Fruit fly (Drosophila melanogaster) whole organism, embryonic: ENCODE measurements around the gene CG18747.

Experiments used
- CG10267 ChIP-seq: fragments of 200-800 bp; sonication (Bioruptor generic); optimal IDR thresholded peaks from 2 replicates; lab custom pipeline; 2018; ENCODE audit warnings: missing biosample characterization, mild to moderate bottlenecking, missing genetic modification characterization, moderate library complexity
- CG10959 ChIP-seq: fragments of 200-800 bp; sonication (Bioruptor generic); IDR thresholded peaks from 2 replicates; pipeline ENCODE4 v1.3.6; 2022; ENCODE audit warnings: missing biosample characterization, missing genetic modification characterization
- CG11247 ChIP-seq: fragments of 200-800 bp; sonication (Bioruptor generic); IDR thresholded peaks from 2 replicates; pipeline ENCODE4 v1.3.6; 2022; ENCODE audit warnings: missing biosample characterization, missing genetic modification characterization
- CG11504 ChIP-seq: fragments of 200-800 bp; sonication (Bioruptor generic); optimal IDR thresholded peaks from 3 replicates; lab custom pipeline; 2019; ENCODE audit warnings: missing biosample characterization, mild to moderate bottlenecking, missing genetic modification characterization, moderate library complexity
- CG12219 ChIP-seq: fragments of 200-800 bp; sonication (Bioruptor generic); optimal IDR thresholded peaks from 3 replicates; lab custom pipeline; 2018; ENCODE audit warnings: missing biosample characterization, mild to moderate bottlenecking, missing genetic modification characterization
- CG13123 ChIP-seq: fragments of 200-800 bp; sonication (Bioruptor generic); optimal IDR thresholded peaks from 2 replicates; lab custom pipeline; 2016; ENCODE audit warnings: missing biosample characterization, missing genetic modification characterization
- CG14441 ChIP-seq: fragments of 200-800 bp; sonication (Bioruptor generic); IDR thresholded peaks from 2 replicates; pipeline ENCODE4 v1.3.6; 2022; ENCODE audit warnings: missing biosample characterization, missing genetic modification characterization
- CG15514 ChIP-seq: fragments of 200-800 bp; sonication (Bioruptor generic); optimal IDR thresholded peaks from 3 replicates; lab custom pipeline; 2017; ENCODE audit warnings: missing biosample characterization, missing genetic modification characterization, mild to moderate bottlenecking, moderate library complexity, missing genetic modification reagents
- CG15601 ChIP-seq: fragments of 200-800 bp; sonication (Bioruptor generic); optimal IDR thresholded peaks from 3 replicates; lab custom pipeline; 2019; ENCODE audit warnings: missing biosample characterization, mild to moderate bottlenecking, missing genetic modification characterization, moderate library complexity
- CG17186 ChIP-seq: fragments of 200-800 bp; sonication (Bioruptor generic); optimal IDR thresholded peaks from 3 replicates; lab custom pipeline; 2017; ENCODE audit warnings: missing biosample characterization, missing genetic modification reagents, missing genetic modification characterization
- CG17359 ChIP-seq: fragments of 200-800 bp; sonication (Bioruptor generic); optimal IDR thresholded peaks from 3 replicates; lab custom pipeline; 2018; ENCODE audit warnings: missing biosample characterization, mild to moderate bottlenecking, missing genetic modification characterization, moderate library complexity
- CG17361 ChIP-seq: fragments of 200-800 bp; sonication (Bioruptor generic); IDR thresholded peaks from 3 replicates; pipeline ENCODE4 v1.3.6; 2022; ENCODE audit warnings: missing biosample characterization, missing genetic modification characterization
- CG17802 ChIP-seq: fragments of 200-800 bp; sonication (Bioruptor generic); optimal IDR thresholded peaks from 2 replicates; lab custom pipeline; 2018; ENCODE audit warnings: missing biosample characterization, mild to moderate bottlenecking, missing genetic modification characterization, moderate library complexity
- CG18011 ChIP-seq: fragments of 200-800 bp; sonication (Bioruptor generic); optimal IDR thresholded peaks from 2 replicates; lab custom pipeline; 2017; ENCODE audit warnings: missing biosample characterization, missing genetic modification characterization, mild to moderate bottlenecking, moderate library complexity, missing genotype
- CG31388 ChIP-seq: fragments of 200-800 bp; sonication (Bioruptor generic); optimal IDR thresholded peaks from 2 replicates; lab custom pipeline; 2016; ENCODE audit warnings: missing biosample characterization, missing genetic modification characterization
- CG33557 ChIP-seq: fragments of 200-800 bp; sonication (Bioruptor generic); optimal IDR thresholded peaks from 2 replicates; lab custom pipeline; 2019; ENCODE audit warnings: missing biosample characterization, mild to moderate bottlenecking, missing genetic modification characterization, moderate library complexity
- CG3407 ChIP-seq: fragments of 200-800 bp; sonication (Bioruptor generic); optimal IDR thresholded peaks from 2 replicates; lab custom pipeline; 2018; ENCODE audit warnings: missing biosample characterization, mild to moderate bottlenecking, missing genetic modification characterization
- CG34376 ChIP-seq: fragments of 200-800 bp; sonication (Bioruptor generic); optimal IDR thresholded peaks from 2 replicates; lab custom pipeline; 2018; ENCODE audit warnings: missing biosample characterization, mild to moderate bottlenecking, missing genetic modification characterization
- CG5180 ChIP-seq: fragments of 200-800 bp; sonication (Bioruptor generic); optimal IDR thresholded peaks from 3 replicates; lab custom pipeline; 2017; ENCODE audit warnings: missing biosample characterization, missing genetic modification characterization, mild to moderate bottlenecking, moderate library complexity, missing genetic modification reagents
- CG6765 ChIP-seq: fragments of 200-800 bp; sonication (Bioruptor generic); optimal IDR thresholded peaks from 3 replicates; lab custom pipeline; 2017; ENCODE audit warnings: missing biosample characterization, mild to moderate bottlenecking, missing genetic modification characterization
- CG7556 ChIP-seq: fragments of 200-800 bp; sonication (Bioruptor generic); optimal IDR thresholded peaks from 2 replicates; lab custom pipeline; 2017; ENCODE audit warnings: missing biosample characterization, mild to moderate bottlenecking, missing genetic modification characterization
- CG8765 ChIP-seq: fragments of 200-800 bp; sonication (Bioruptor generic); IDR thresholded peaks from 2 replicates; pipeline ENCODE4 v1.3.6; 2022; ENCODE audit warnings: missing biosample characterization, missing genetic modification characterization
- CTCF ChIP-seq: fragments of 200-800 bp; sonication (Bioruptor generic); optimal IDR thresholded peaks from 2 replicates; lab custom pipeline; 2017; ENCODE audit warnings: missing biosample characterization, mild to moderate bottlenecking, missing genetic modification characterization, moderate library complexity
- CrebB ChIP-seq: fragments of 200-800 bp; sonication (Bioruptor generic); optimal IDR thresholded peaks from 3 replicates; lab custom pipeline; 2018; ENCODE audit warnings: missing biosample characterization, mild to moderate bottlenecking, missing genetic modification characterization
- D19A ChIP-seq: fragments of 200-800 bp; optimal IDR thresholded peaks from 3 replicates; lab custom pipeline; 2019; ENCODE audit warnings: missing biosample characterization, mild to moderate bottlenecking, missing genetic modification characterization, moderate library complexity
- Dfd ChIP-seq, 2 experiments: fragments of >200 bp; optimal IDR thresholded peaks; 2 replicates each; lab custom pipeline; 2017; ENCODE audit warnings: missing biosample characterization in 2 of 2, missing genetic modification characterization in 2 of 2
- Doc2 ChIP-seq: fragments of 200-800 bp; sonication (Bioruptor generic); IDR thresholded peaks from 2 replicates; pipeline ENCODE4 v1.3.6; 2022; ENCODE audit warnings: missing biosample characterization, missing genetic modification characterization
- ERR ChIP-seq: fragments of 200-800 bp; sonication (Bioruptor generic); optimal IDR thresholded peaks from 2 replicates; lab custom pipeline; 2016; ENCODE audit warnings: missing biosample characterization, missing genetic modification characterization
- H15 ChIP-seq: fragments of 200-800 bp; sonication (Bioruptor generic); IDR thresholded peaks from 3 replicates; pipeline ENCODE4 v1.3.6; 2022; ENCODE audit warnings: missing biosample characterization, missing genetic modification characterization
- Mes4 ChIP-seq: fragments of 200-800 bp; sonication (Bioruptor generic); optimal IDR thresholded peaks from 2 replicates; lab custom pipeline; 2016; ENCODE audit warnings: missing biosample characterization, missing genetic modification characterization
- Optix ChIP-seq: fragments of 200-800 bp; sonication (Bioruptor generic); IDR thresholded peaks from 3 replicates; pipeline ENCODE4 v1.3.6; 2022; ENCODE audit warnings: missing biosample characterization, missing genetic modification characterization
- Ravus ChIP-seq: fragments of 200-800 bp; sonication (Bioruptor generic); IDR thresholded peaks from 2 replicates; pipeline ENCODE4 v1.3.6; 2022; ENCODE audit warnings: missing biosample characterization, missing genetic modification characterization
- Rx ChIP-seq: fragments of 200-800 bp; sonication (Bioruptor generic); IDR thresholded peaks from 2 replicates; pipeline ENCODE4 v1.3.6; 2022; ENCODE audit warnings: missing biosample characterization, missing genetic modification characterization
- Usf ChIP-seq: fragments of 200-800 bp; sonication (Bioruptor generic); optimal IDR thresholded peaks from 2 replicates; lab custom pipeline; 2017; ENCODE audit warnings: missing genotype, missing biosample characterization, missing genetic modification characterization
- Vsx1 ChIP-seq: fragments of 200-800 bp; sonication (Bioruptor generic); optimal IDR thresholded peaks from 2 replicates; lab custom pipeline; 2017; ENCODE audit warnings: missing biosample characterization, mild to moderate bottlenecking, missing genetic modification characterization, missing genetic modification reagents
- ab ChIP-seq: fragments of 200-800 bp; sonication (Bioruptor generic); optimal IDR thresholded peaks from 2 replicates; lab custom pipeline; 2016; ENCODE audit warnings: missing biosample characterization, missing genetic modification characterization
- dpn ChIP-seq, 2 experiments: fragments of 200-800 bp; sonication (Bioruptor generic); optimal IDR thresholded peaks; 3 replicates each; lab custom pipeline; 2016; ENCODE audit warnings: missing biosample characterization in 2 of 2, missing genetic modification characterization in 2 of 2
- exex ChIP-seq: fragments of 200-800 bp; sonication (Bioruptor generic); optimal IDR thresholded peaks from 4 replicates; lab custom pipeline; 2018; ENCODE audit warnings: missing biosample characterization, mild to moderate bottlenecking, missing genetic modification characterization, moderate library complexity
- fd3F ChIP-seq: fragments of 200-800 bp; sonication (Bioruptor generic); optimal IDR thresholded peaks from 2 replicates; lab custom pipeline; 2018; ENCODE audit warnings: missing biosample characterization, mild to moderate bottlenecking, missing genetic modification characterization, moderate library complexity
- fd96Cb ChIP-seq: fragments of 200-800 bp; sonication (Bioruptor generic); optimal IDR thresholded peaks from 2 replicates; lab custom pipeline; 2018; ENCODE audit warnings: missing biosample characterization, mild to moderate bottlenecking, missing genetic modification characterization, moderate library complexity
- luna ChIP-seq: fragments of 200-800 bp; sonication (Bioruptor generic); optimal IDR thresholded peaks from 2 replicates; lab custom pipeline; 2016; ENCODE audit warnings: missing biosample characterization, missing genetic modification characterization
- mirr ChIP-seq: fragments of 200-800 bp; sonication (Bioruptor generic); optimal IDR thresholded peaks from 3 replicates; lab custom pipeline; 2018; ENCODE audit warnings: missing biosample characterization, mild to moderate bottlenecking, missing genetic modification characterization
- nerfin-1 ChIP-seq: fragments of 200-800 bp; sonication (Bioruptor generic); optimal IDR thresholded peaks from 3 replicates; lab custom pipeline; 2019; ENCODE audit warnings: missing biosample characterization, mild to moderate bottlenecking, missing genetic modification characterization, moderate library complexity
- org-1 ChIP-seq: fragments of 200-800 bp; sonication (Bioruptor generic); optimal IDR thresholded peaks from 2 replicates; lab custom pipeline; 2017; ENCODE audit warnings: missing biosample characterization, missing genetic modification characterization
- p53 ChIP-seq: fragments of 200-800 bp; sonication (Bioruptor generic); optimal IDR thresholded peaks from 2 replicates; lab custom pipeline; 2016; ENCODE audit warnings: missing biosample characterization, missing genetic modification characterization
- row ChIP-seq: fragments of 200-800 bp; sonication (Bioruptor generic); IDR thresholded peaks from 3 replicates; pipeline ENCODE4 v1.3.6; 2022; ENCODE audit warnings: missing biosample characterization, missing genetic modification characterization
- salm ChIP-seq: fragments of 200-800 bp; sonication (Bioruptor generic); optimal IDR thresholded peaks from 2 replicates; lab custom pipeline; 2018; ENCODE audit warnings: missing biosample characterization, mild to moderate bottlenecking, missing genetic modification characterization
- stc ChIP-seq: fragments of 200-800 bp; sonication (Bioruptor generic); IDR thresholded peaks from 2 replicates; pipeline ENCODE4 v1.3.6; 2022; ENCODE audit warnings: missing biosample characterization, missing genetic modification characterization
- tll ChIP-seq, 2 experiments: fragments of 200-800 bp in 1 of 2; fragments of >200 bp in 1 of 2; sonication (Bioruptor generic) in 1 of 2; optimal IDR thresholded peaks; 2 replicates each; lab custom pipeline; 2017 to 2019; ENCODE audit warnings: missing biosample characterization in 2 of 2, missing genetic modification characterization in 2 of 2, mild to moderate bottlenecking in 1 of 2, moderate library complexity in 1 of 2
- wek ChIP-seq: fragments of 200-800 bp; sonication (Bioruptor generic); optimal IDR thresholded peaks from 3 replicates; lab custom pipeline; 2018; ENCODE audit warnings: missing biosample characterization, mild to moderate bottlenecking, missing genetic modification characterization, moderate library complexity
- wor ChIP-seq: fragments of 200-800 bp; sonication (Bioruptor generic); IDR thresholded peaks from 2 replicates; pipeline ENCODE4 v1.3.6; 2022; ENCODE audit warnings: missing biosample characterization, missing genetic modification characterization
- zen2 ChIP-seq: fragments of 200-800 bp; sonication (Bioruptor generic); IDR thresholded peaks from 3 replicates; pipeline ENCODE4 v1.3.6; 2022; ENCODE audit warnings: missing biosample characterization, missing genetic modification characterization; ENCODE audit not compliant: partially characterized antibody

The CG18747 gene

DNA sequence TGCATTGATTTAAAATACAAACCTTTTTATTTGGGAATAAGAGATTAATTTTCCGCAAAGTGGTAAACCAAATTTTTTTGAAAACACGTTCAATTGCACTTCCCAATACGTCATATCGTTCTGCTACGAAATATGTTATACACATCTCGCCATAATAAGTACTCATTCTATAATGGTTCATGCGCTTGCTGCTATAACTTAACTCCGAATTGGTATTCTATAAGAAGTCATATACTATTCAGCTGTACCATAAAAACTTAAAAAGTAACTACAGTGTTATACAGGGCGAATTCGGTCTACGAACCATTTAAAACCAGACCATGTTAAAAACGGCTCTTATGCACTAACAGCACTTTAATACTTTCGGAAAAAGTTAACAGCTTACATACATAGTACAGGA lies 3.6 kb downstream of the CG18747 start (continued):
- TF ChIP-seq CG6765 (GFP tag; lab: Kevin White, UChicago): no peak
- peak; percentile 74 for TF ChIP-seq CTCF (GFP tag; lab: Kevin White, UChicago)
- no peak for TF ChIP-seq CG31388 (GFP tag; lab: Kevin White, UChicago)
- TF ChIP-seq CG11504 (tag; lab: Kevin White, UChicago): no peak
- TF ChIP-seq Usf (GFP tag; lab: Kevin White, UChicago): no peak
- TF ChIP-seq CG3407 (GFP tag; lab: Kevin White, UChicago): peak; percentile 28
- no peak for TF ChIP-seq CG34376
- no peak for TF ChIP-seq row (GFP tag; lab: Robert Waterston, UW)
- no peak for TF ChIP-seq CG18011 (GFP tag; lab: Kevin White, UChicago)
- no peak for TF ChIP-seq CG17359
- TF ChIP-seq salm (tag; lab: Kevin White, UChicago): no peak
- no peak for TF ChIP-seq exex (tag; lab: Kevin White, UChicago)
- TF ChIP-seq tll (GFP tag; optimal IDR thresholded peaks at IDR 0.05; lab: Kevin White, UChicago): no peak
- 0 out of 2 replicates have a peak, but pooled peaks have one; percentile 35 for TF ChIP-seq stc (GFP tag; lab: Robert Waterston, UW)
- TF ChIP-seq CG5180 (GFP tag; lab: Kevin White, UChicago): no peak
- peak; percentile 12; the same call in 1 of the 2 replicates for TF ChIP-seq Rx
- TF ChIP-seq CG15601: peak; percentile 37
- no peak for TF ChIP-seq H15
- TF ChIP-seq CG7556 (GFP tag; lab: Kevin White, UChicago): no peak
- TF ChIP-seq p53: no peak
- TF ChIP-seq mirr (GFP tag; lab: Kevin White, UChicago): no peak
- TF ChIP-seq fd3F (GFP tag; lab: Kevin White, UChicago): no peak
- no peak for TF ChIP-seq Doc2 (GFP tag; lab: Robert Waterston, UW)
- TF ChIP-seq CG17361 (GFP tag; lab: Robert Waterston, UW): no peak
- no peak for TF ChIP-seq Ravus
- TF ChIP-seq dpn (GFP tag; optimal IDR thresholded peaks at IDR 0.05; lab: Kevin White, UChicago): no peak
- peak; percentile 13 for TF ChIP-seq fd96Cb (tag; lab: Kevin White, UChicago)
- peak; percentile 16; the same call in 1 of the 3 replicates for TF ChIP-seq zen2
- no peak for TF ChIP-seq CG8765
- no peak for TF ChIP-seq CG10959 (GFP tag; lab: Robert Waterston, UW)
- no peak for TF ChIP-seq CG13123 (GFP tag; lab: Kevin White, UChicago)
- TF ChIP-seq org-1 (GFP tag; lab: Kevin White, UChicago): no peak
- TF ChIP-seq wor (GFP tag; lab: Robert Waterston, UW): no peak
- TF ChIP-seq ERR (GFP tag; lab: Kevin White, UChicago): no peak
- TF ChIP-seq Mes4 (GFP tag; lab: Kevin White, UChicago): no peak
- no peak for TF ChIP-seq Dfd (GFP tag; optimal IDR thresholded peaks at IDR 0.05; lab: Kevin White, UChicago)
- TF ChIP-seq CG12219 (GFP tag; lab: Kevin White, UChicago): peak; percentile 45
- TF ChIP-seq CG15514 (GFP tag; lab: Kevin White, UChicago): peak; percentile 2
- TF ChIP-seq CG17186: no peak
- peak; percentile 39 for TF ChIP-seq CG17802 (tag; lab: Kevin White, UChicago)
- TF ChIP-seq luna (GFP tag; lab: Kevin White, UChicago): no peak
- peak; percentile 84 for TF ChIP-seq wek
- TF ChIP-seq CG11247 (GFP tag; lab: Robert Waterston, UW): no peak
- no peak for TF ChIP-seq ab
- TF ChIP-seq Vsx1 (GFP tag; lab: Kevin White, UChicago): no peak
- no peak for TF ChIP-seq Optix (GFP tag; lab: Robert Waterston, UW)
- no peak for TF ChIP-seq D19A (tag; lab: Kevin White, UChicago)
- no peak for TF ChIP-seq nerfin-1
- TF ChIP-seq CrebB (tag; lab: Kevin White, UChicago): no peak
- TF ChIP-seq CG33557: peak; percentile 39
- no peak for TF ChIP-seq CG10267 (tag; lab: Kevin White, UChicago)
- TF ChIP-seq CG14441 (GFP tag; lab: Robert Waterston, UW): 0 out of 2 replicates have a peak, but pooled peaks have one; percentile 21
